Fruit fly (Drosophila melanogaster) Kc167 (cell line): ENCODE measurements around the gene CG9641.

Experiments
- Myc ChIP-seq: fragments of >200 bp; optimal IDR thresholded peaks from 2 replicates; lab custom pipeline; 2017; ENCODE audit warnings: missing external identifiers
- Sin3A ChIP-seq: fragments of >200 bp; optimal IDR thresholded peaks from 2 replicates; lab custom pipeline; 2018; ENCODE audit warnings: missing external identifiers
- ttk ChIP-seq: sonication (Bioruptor generic); optimal IDR thresholded peaks from 2 replicates; lab custom pipeline; 2017; ENCODE audit warnings: missing external identifiers

DNA sequence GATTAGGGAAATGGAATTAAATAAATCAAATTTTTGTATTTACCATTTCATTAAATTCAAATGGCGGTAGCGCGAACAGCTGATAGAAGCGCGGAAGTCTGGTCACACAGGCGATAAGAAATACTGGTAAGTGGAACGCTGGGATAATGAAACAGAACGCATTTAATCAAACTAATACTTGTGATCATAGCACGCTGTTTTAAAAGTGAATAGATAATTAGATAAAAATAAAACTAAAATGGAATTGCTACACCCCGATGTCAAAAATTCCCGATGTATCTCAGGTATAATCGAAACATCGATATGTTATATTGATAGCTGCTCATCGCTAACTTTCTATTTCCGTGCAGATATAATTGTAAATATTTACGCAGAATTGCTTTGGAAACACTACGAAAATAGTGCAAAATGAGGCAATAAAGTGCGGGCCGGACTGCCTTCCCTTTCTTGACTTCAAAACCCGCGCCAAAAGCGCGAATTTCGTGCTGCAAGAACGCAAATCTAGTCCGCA lies 16.1 kb upstream of the CG9641 start, which contains the start of the genes okr and CG3558:
- TF ChIP-seq Sin3A (lab: Kevin White, UChicago): no peak
- TF ChIP-seq Myc (lab: Kevin White, UChicago): no peak
- TF ChIP-seq ttk (lab: Kevin White, UChicago): no peak
